Worm (Caenorhabditis elegans) whole organism, late embryonic: ENCODE results near the gene hrg-6.

Source experiments
- C08G9.2 ChIP-seq: sonication (generic microtip); optimal IDR thresholded peaks from 2 replicates; lab custom pipeline; 2016; ENCODE audit warnings: mild to moderate bottlenecking, missing genetic modification characterization, moderate library complexity, missing compliant biosample characterization
- C38D4.7 ChIP-seq: fragments of 200-800 bp; sonication (Bioruptor generic); optimal IDR thresholded peaks from 2 replicates; lab custom pipeline; 2018; ENCODE audit warnings: mild to moderate bottlenecking, missing genetic modification characterization, moderate library complexity, missing compliant biosample characterization
- F13H6.1 ChIP-seq: sonication (generic microtip); optimal IDR thresholded peaks from 2 replicates; lab custom pipeline; 2016; ENCODE audit warnings: missing genetic modification characterization, missing compliant biosample characterization
- K09A11.1 ChIP-seq: sonication (generic microtip); optimal IDR thresholded peaks from 2 replicates; lab custom pipeline; 2017; ENCODE audit warnings: antibody characterized with exemption, mild to moderate bottlenecking, missing genetic modification characterization, missing compliant biosample characterization; ENCODE audit not compliant: insufficient read depth
- T23F11.4 ChIP-seq: fragments of 200-800 bp; sonication (Bioruptor generic); optimal IDR thresholded peaks from 2 replicates; lab custom pipeline; 2018; ENCODE audit warnings: mild to moderate bottlenecking, missing genetic modification characterization, missing compliant biosample characterization
- Y22D7AL.16 ChIP-seq: sonication (generic microtip); optimal IDR thresholded peaks from 2 replicates; lab custom pipeline; 2016; ENCODE audit warnings: missing genetic modification characterization, missing compliant biosample characterization
- ahr-1 ChIP-seq: sonication (generic microtip); optimal IDR thresholded peaks from 2 replicates; lab custom pipeline; 2016; ENCODE audit warnings: missing genetic modification characterization, missing compliant biosample characterization
- ama-1 ChIP-seq: fragments of 150-350 bp; optimal IDR thresholded peaks from 2 replicates; lab custom pipeline; 2014
- ceh-2 ChIP-seq: sonication (generic microtip); optimal IDR thresholded peaks from 2 replicates; lab custom pipeline; 2016; ENCODE audit warnings: missing genotype, missing genetic modification characterization, missing compliant biosample characterization
- ceh-24 ChIP-seq: sonication (generic microtip); optimal IDR thresholded peaks from 2 replicates; lab custom pipeline; 2016; ENCODE audit warnings: mild to moderate bottlenecking, missing genetic modification characterization, missing compliant biosample characterization
- ceh-30 ChIP-seq: fragments of 150-350 bp; optimal IDR thresholded peaks from 2 replicates; lab custom pipeline; 2014; ENCODE audit warnings: missing biosample characterization, missing genetic modification characterization
- ceh-31 ChIP-seq: sonication (generic microtip); optimal IDR thresholded peaks from 2 replicates; lab custom pipeline; 2016; ENCODE audit warnings: missing genetic modification characterization, missing compliant biosample characterization
- ceh-34 ChIP-seq: sonication (generic microtip); optimal IDR thresholded peaks from 2 replicates; lab custom pipeline; 2016; ENCODE audit warnings: mild to moderate bottlenecking, missing genetic modification characterization, missing compliant biosample characterization
- ceh-48 ChIP-seq: sonication (generic microtip); optimal IDR thresholded peaks from 2 replicates; lab custom pipeline; 2016; ENCODE audit warnings: missing genetic modification characterization, inconsistent platforms, missing compliant biosample characterization
- ceh-9 ChIP-seq: sonication (generic microtip); optimal IDR thresholded peaks from 2 replicates; lab custom pipeline; 2016; ENCODE audit warnings: mild to moderate bottlenecking, missing genetic modification characterization, inconsistent platforms, missing compliant biosample characterization
- dmd-4 ChIP-seq: sonication (generic microtip); optimal IDR thresholded peaks from 2 replicates; lab custom pipeline; 2016; ENCODE audit warnings: borderline replicate concordance, missing genetic modification characterization, missing compliant biosample characterization
- dve-1 ChIP-seq: sonication (generic microtip); optimal IDR thresholded peaks from 2 replicates; lab custom pipeline; 2017; ENCODE audit warnings: antibody characterized with exemption, mild to moderate bottlenecking, missing genetic modification characterization, missing compliant biosample characterization
- elt-2 ChIP-seq: sonication (generic microtip); optimal IDR thresholded peaks from 2 replicates; lab custom pipeline; 2016; ENCODE audit warnings: missing genetic modification reagents, missing genetic modification characterization, missing compliant biosample characterization
- elt-4 ChIP-seq: sonication (generic microtip); optimal IDR thresholded peaks from 2 replicates; lab custom pipeline; 2016; ENCODE audit warnings: missing genetic modification characterization, missing compliant biosample characterization
- ets-4 ChIP-seq: sonication (generic microtip); optimal IDR thresholded peaks from 2 replicates; lab custom pipeline; 2016; ENCODE audit warnings: missing genetic modification characterization, missing compliant biosample characterization
- fax-1 ChIP-seq: sonication (generic microtip); optimal IDR thresholded peaks from 2 replicates; lab custom pipeline; 2016; ENCODE audit warnings: missing genotype, missing genetic modification characterization, missing compliant biosample characterization
- hlh-30 ChIP-seq: sonication (generic microtip); optimal IDR thresholded peaks from 2 replicates; lab custom pipeline; 2017; ENCODE audit warnings: antibody characterized with exemption, missing genetic modification characterization, missing compliant biosample characterization; ENCODE audit not compliant: insufficient read depth
- lim-6 ChIP-seq: sonication (generic microtip); optimal IDR thresholded peaks from 2 replicates; lab custom pipeline; 2016; ENCODE audit warnings: missing genetic modification characterization, missing compliant biosample characterization
- nfya-1 ChIP-seq: sonication (generic microtip); optimal IDR thresholded peaks from 2 replicates; lab custom pipeline; 2017; ENCODE audit warnings: missing genetic modification characterization, mild to moderate bottlenecking, missing compliant biosample characterization, antibody characterized with exemption, moderate library complexity
- nhr-232 ChIP-seq: sonication (generic microtip); optimal IDR thresholded peaks from 2 replicates; lab custom pipeline; 2016; ENCODE audit warnings: missing genetic modification characterization, missing compliant biosample characterization
- npax-4 ChIP-seq: sonication (generic microtip); optimal IDR thresholded peaks from 2 replicates; lab custom pipeline; 2016; ENCODE audit warnings: missing genetic modification characterization, missing compliant biosample characterization
- odd-2 ChIP-seq: sonication (generic microtip); optimal IDR thresholded peaks from 2 replicates; lab custom pipeline; 2017; ENCODE audit warnings: antibody characterized with exemption, mild to moderate bottlenecking, missing genetic modification characterization, missing compliant biosample characterization
- pax-1 ChIP-seq: fragments of 150-350 bp; optimal IDR thresholded peaks from 2 replicates; lab custom pipeline; 2014; ENCODE audit warnings: missing biosample characterization, missing genetic modification characterization
- pha-2 ChIP-seq: sonication (generic microtip); optimal IDR thresholded peaks from 2 replicates; lab custom pipeline; 2017; ENCODE audit warnings: mild to moderate bottlenecking, missing genetic modification characterization, missing compliant biosample characterization
- pros-1 ChIP-seq: fragments of 150-350 bp; optimal IDR thresholded peaks from 2 replicates; lab custom pipeline; 2014; ENCODE audit warnings: missing biosample characterization, missing genetic modification reagents, missing genetic modification characterization
- ref-2 ChIP-seq: sonication (generic microtip); optimal IDR thresholded peaks from 2 replicates; lab custom pipeline; 2016; ENCODE audit warnings: missing genetic modification characterization, missing compliant biosample characterization
- rnt-1 ChIP-seq: sonication (generic microtip); optimal IDR thresholded peaks from 2 replicates; lab custom pipeline; 2016; ENCODE audit warnings: missing genetic modification characterization, missing compliant biosample characterization
- sox-2 ChIP-seq: fragments of 200-800 bp; sonication (Bioruptor generic); IDR thresholded peaks from 2 replicates; pipeline ENCODE4 v1.3.6; 2022; ENCODE audit warnings: missing genetic modification reagents, missing genetic modification characterization, missing compliant biosample characterization
- syd-9 ChIP-seq: sonication (generic microtip); optimal IDR thresholded peaks from 2 replicates; lab custom pipeline; 2016; ENCODE audit warnings: mild to moderate bottlenecking, missing genetic modification characterization, moderate library complexity, missing compliant biosample characterization
- tbx-2 ChIP-seq: sonication (generic microtip); optimal IDR thresholded peaks from 2 replicates; lab custom pipeline; 2016; ENCODE audit warnings: missing genetic modification characterization, missing compliant biosample characterization
- tbx-7 ChIP-seq: sonication (generic microtip); optimal IDR thresholded peaks from 2 replicates; lab custom pipeline; 2016; ENCODE audit warnings: missing genotype, missing genetic modification characterization, missing compliant biosample characterization
- ttx-3 ChIP-seq: sonication (generic microtip); optimal IDR thresholded peaks from 2 replicates; lab custom pipeline; 2016; ENCODE audit warnings: missing genetic modification reagents, missing genetic modification characterization, missing compliant biosample characterization
- unc-42 ChIP-seq: sonication (generic microtip); optimal IDR thresholded peaks from 2 replicates; lab custom pipeline; 2016; ENCODE audit warnings: missing genotype, missing genetic modification characterization, missing compliant biosample characterization
- unc-55 ChIP-seq: sonication (generic microtip); optimal IDR thresholded peaks from 2 replicates; lab custom pipeline; 2017; ENCODE audit warnings: missing biosample characterization, missing genetic modification reagents, missing genetic modification characterization
- unc-86 ChIP-seq: sonication (generic microtip); optimal IDR thresholded peaks from 2 replicates; lab custom pipeline; 2016; ENCODE audit warnings: missing genetic modification characterization, missing compliant biosample characterization
- ztf-16 ChIP-seq: sonication (generic microtip); optimal IDR thresholded peaks from 2 replicates; lab custom pipeline; 2017; ENCODE audit warnings: missing genetic modification characterization, missing compliant biosample characterization

Gene hrg-6

ce11 chrIV:11027560-11027959 lies 4.8 kb upstream of the hrg-6 start:
- TF ChIP-seq rnt-1 (tag; lab: Kevin White, UChicago) = peak; percentile 68
- no peak for TF ChIP-seq nhr-232 (tag; lab: Kevin White, UChicago)
- peak; percentile 26 for TF ChIP-seq hlh-30 (tag; lab: Kevin White, UChicago)
- TF ChIP-seq pros-1 = peak; percentile 77
- TF ChIP-seq elt-4 (tag; lab: Kevin White, UChicago) = no peak
- TF ChIP-seq F13H6.1 (tag; lab: Kevin White, UChicago) = no peak
- TF ChIP-seq ceh-24 (tag; lab: Kevin White, UChicago) = no peak
- TF ChIP-seq fax-1 = peak; percentile 42
- TF ChIP-seq ets-4 = peak; percentile 33
- peak; percentile 37 for TF ChIP-seq K09A11.1 (tag; lab: Kevin White, UChicago)
- peak; percentile 92 for TF ChIP-seq unc-55 (GFP tag; lab: Kevin White, UChicago)
- no peak for TF ChIP-seq Y22D7AL.16 (tag; lab: Kevin White, UChicago)
- peak; percentile 77 for TF ChIP-seq nfya-1 (tag; lab: Kevin White, UChicago)
- TF ChIP-seq dve-1 (tag; lab: Kevin White, UChicago) = peak; percentile 6
- no peak for TF ChIP-seq unc-86
- peak; percentile 21 for TF ChIP-seq elt-2 (tag; lab: Kevin White, UChicago)
- TF ChIP-seq tbx-2 (tag; lab: Kevin White, UChicago) = peak; percentile 53
- peak; percentile 11 for TF ChIP-seq T23F11.4
- TF ChIP-seq ttx-3 = peak; percentile 20
- peak; percentile 26 for TF ChIP-seq ceh-2 (tag; lab: Kevin White, UChicago)
- peak; percentile 51 for TF ChIP-seq ceh-34
- peak; percentile 39 for TF ChIP-seq C08G9.2 (tag; lab: Kevin White, UChicago)
- 0 out of 2 replicates have a peak, but pooled peaks have one; percentile 23 for TF ChIP-seq sox-2 (GFP tag; lab: Robert Waterston, UW)
- peak; percentile 79 for TF ChIP-seq ceh-31 (tag; lab: Kevin White, UChicago)
- TF ChIP-seq ama-1 = peak; percentile 69
- peak; percentile 77 for TF ChIP-seq pax-1 (tag; lab: Kevin White, UChicago)
- no peak for TF ChIP-seq ahr-1
- TF ChIP-seq ref-2 (tag; lab: Kevin White, UChicago) = peak; percentile 66
- peak; percentile 27 for TF ChIP-seq syd-9
- TF ChIP-seq ztf-16 (tag; lab: Kevin White, UChicago) = peak; percentile 30
- TF ChIP-seq, all 69 proteins: peak for 23

DNA sequence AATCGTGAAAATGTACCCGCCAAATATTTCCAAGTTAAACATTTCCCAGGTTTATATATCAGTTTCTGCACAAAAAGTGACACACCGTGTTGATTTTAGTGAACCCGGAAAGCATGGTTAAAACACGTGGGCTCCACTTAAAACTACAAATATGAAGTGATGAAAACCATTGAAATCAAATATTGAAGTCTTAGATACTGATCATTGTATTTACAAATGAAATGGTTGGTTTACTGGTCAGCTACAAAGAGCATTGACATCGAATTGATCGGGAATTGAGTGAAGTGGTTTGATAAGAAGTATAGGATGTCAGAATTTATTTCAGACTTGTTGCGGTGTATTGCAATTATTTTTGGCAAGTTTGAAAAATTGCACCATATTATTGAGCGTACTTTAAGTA lies 3.0 kb upstream of the hrg-6 start, which contains the start of gene hrg-5:
hrg-5 (minus strand) TSS at position 17 of the 400 bp plus-strand sequence.
- no peak for TF ChIP-seq tbx-7 (tag; lab: Kevin White, UChicago)
- no peak for TF ChIP-seq tbx-2 (tag; lab: Kevin White, UChicago)
- TF ChIP-seq lim-6 (tag; lab: Kevin White, UChicago) = no peak
- no peak for TF ChIP-seq Y22D7AL.16 (tag; lab: Kevin White, UChicago)
- no peak for TF ChIP-seq unc-42 (tag; lab: Kevin White, UChicago)
- TF ChIP-seq C38D4.7 = no peak
- no peak for TF ChIP-seq rnt-1 (tag; lab: Kevin White, UChicago)
- TF ChIP-seq ceh-2 (tag; lab: Kevin White, UChicago) = no peak
- no peak for TF ChIP-seq odd-2 (tag; lab: Kevin White, UChicago)
- no peak for TF ChIP-seq ceh-9 (tag; lab: Kevin White, UChicago)
- TF ChIP-seq hlh-30 (tag; lab: Kevin White, UChicago) = no peak
- TF ChIP-seq ceh-30 (tag; lab: Kevin White, UChicago) = no peak
- no peak for TF ChIP-seq dve-1 (tag; lab: Kevin White, UChicago)
- no peak for TF ChIP-seq pha-2 (tag; lab: Kevin White, UChicago)
- TF ChIP-seq nhr-232 (tag; lab: Kevin White, UChicago) = no peak
- TF ChIP-seq ceh-34 = no peak
- TF ChIP-seq dmd-4 (tag; lab: Kevin White, UChicago) = no peak
- TF ChIP-seq npax-4 (tag; lab: Kevin White, UChicago) = no peak
- no peak for TF ChIP-seq ceh-48
- TF ChIP-seq, all 69 proteins: peak for 0
